Worm (Caenorhabditis elegans): ENCODE data around the gene C16A3.6.

Gene C16A3.6

ce11 chrIII:6421473-6421872 is 42.5 kb downstream of the C16A3.6 start:
- TF ChIP-seq hmg-11 (tag; optimal IDR thresholded peaks at IDR 0.05): no peak
- no peak for TF ChIP-seq nhr-76 (tag; optimal IDR thresholded peaks at IDR 0.05)
- TF ChIP-seq ceh-82 (tag; optimal IDR thresholded peaks at IDR 0.05): no peak
- TF ChIP-seq eor-1 (tag; optimal IDR thresholded peaks at IDR 0.05): no peak
- no peak for TF ChIP-seq lsy-12 (tag; optimal IDR thresholded peaks at IDR 0.05)
- TF ChIP-seq unc-62 (GFP tag; optimal IDR thresholded peaks at IDR 0.05): no peak
- TF ChIP-seq nhr-25 (tag; optimal IDR thresholded peaks at IDR 0.05): no peak
- TF ChIP-seq fkh-10 (GFP tag; optimal IDR thresholded peaks at IDR 0.05): no peak
- TF ChIP-seq nhr-28 (tag; optimal IDR thresholded peaks at IDR 0.05): no peak
- no peak for TF ChIP-seq ztf-11 (tag; optimal IDR thresholded peaks at IDR 0.05)
- TF ChIP-seq ceh-16 (tag; optimal IDR thresholded peaks at IDR 0.05): no peak
- no peak for TF ChIP-seq fos-1 (tag; optimal IDR thresholded peaks at IDR 0.05)

- TF ChIP-seq pha-4 (tag; optimal IDR thresholded peaks at IDR 0.05): peak; percentile 19
- TF ChIP-seq lin-15B (tag; optimal IDR thresholded peaks at IDR 0.05): no peak
- peak; percentile 47 for TF ChIP-seq mdl-1 (tag; optimal IDR thresholded peaks at IDR 0.05)
- no peak for TF ChIP-seq nhr-11 (tag; optimal IDR thresholded peaks at IDR 0.05)
- TF ChIP-seq sea-2 (GFP tag; optimal IDR thresholded peaks at IDR 0.05): no peak
- TF ChIP-seq nhr-43 (tag; optimal IDR thresholded peaks at IDR 0.05; ENCODE audit: poor library complexity, severe bottlenecking): peak; percentile 72
- peak; percentile 91 for TF ChIP-seq elt-2 (tag; optimal IDR thresholded peaks at IDR 0.05)
- peak in 1 of 3 experiments; percentile 3 for TF ChIP-seq elt-3 (tag; optimal IDR thresholded peaks at IDR 0.05)
- TF ChIP-seq ztf-11 (tag; optimal IDR thresholded peaks at IDR 0.05): no peak
- no peak for TF ChIP-seq ZK546.5 (tag; optimal IDR thresholded peaks at IDR 0.05)
- TF ChIP-seq pqm-1 (tag; optimal IDR thresholded peaks at IDR 0.05): peak; percentile 89
- TF ChIP-seq fos-1 (tag; optimal IDR thresholded peaks at IDR 0.05): no peak
- no peak for TF ChIP-seq mml-1 (tag; optimal IDR thresholded peaks at IDR 0.05)
- TF ChIP-seq ztf-4 (tag; optimal IDR thresholded peaks at IDR 0.05): no peak
- TF ChIP-seq daf-12 (tag; optimal IDR thresholded peaks at IDR 0.05): no peak
- TF ChIP-seq fkh-2 (tag; optimal IDR thresholded peaks at IDR 0.05): no peak
- TF ChIP-seq unc-39 (tag; optimal IDR thresholded peaks at IDR 0.05): no peak
- no peak for TF ChIP-seq ceh-16 (tag; optimal IDR thresholded peaks at IDR 0.05)
- TF ChIP-seq nfya-1 (tag; optimal IDR thresholded peaks at IDR 0.05; ENCODE audit: insufficient read depth): no peak
Observed at ce11 chrIII:6421973-6422511, 43.0 kb downstream of the C16A3.6 start.

- TF ChIP-seq nfya-1 (tag; optimal IDR thresholded peaks at IDR 0.05; ENCODE audit: insufficient read depth): no peak
- no peak for TF ChIP-seq nhr-76 (tag; optimal IDR thresholded peaks at IDR 0.05)
- TF ChIP-seq mdl-1 (tag; optimal IDR thresholded peaks at IDR 0.05): no peak
- no peak for TF ChIP-seq elt-3 (tag; optimal IDR thresholded peaks at IDR 0.05)
- TF ChIP-seq fkh-2 (tag; optimal IDR thresholded peaks at IDR 0.05): no peak
- TF ChIP-seq egl-5 (tag; optimal IDR thresholded peaks at IDR 0.05): no peak
- no peak for TF ChIP-seq eor-1 (tag; optimal IDR thresholded peaks at IDR 0.05)
- TF ChIP-seq zag-1 (tag; optimal IDR thresholded peaks at IDR 0.05): no peak
- TF ChIP-seq nhr-11 (tag; optimal IDR thresholded peaks at IDR 0.05): no peak
- TF ChIP-seq daf-12 (tag; optimal IDR thresholded peaks at IDR 0.05): no peak
- TF ChIP-seq lin-39 (tag; optimal IDR thresholded peaks at IDR 0.05): no peak
- no peak for TF ChIP-seq nhr-25 (tag; optimal IDR thresholded peaks at IDR 0.05)
- TF ChIP-seq snpc-4 (tag; optimal IDR thresholded peaks at IDR 0.05): no peak
- no peak for TF ChIP-seq hmg-11 (tag; optimal IDR thresholded peaks at IDR 0.05)
- TF ChIP-seq nhr-23 (tag; optimal IDR thresholded peaks at IDR 0.05): no peak
- TF ChIP-seq ceh-82 (tag; optimal IDR thresholded peaks at IDR 0.05): no peak
- TF ChIP-seq ceh-28 (tag; optimal IDR thresholded peaks at IDR 0.05): no peak
- no peak for TF ChIP-seq nhr-43 (tag; optimal IDR thresholded peaks at IDR 0.05; ENCODE audit: poor library complexity, severe bottlenecking)
- TF ChIP-seq pqm-1 (tag; optimal IDR thresholded peaks at IDR 0.05): peak; percentile 85
- no peak for TF ChIP-seq ama-1 (optimal IDR thresholded peaks at IDR 0.05)
- TF ChIP-seq skn-1 (tag; optimal IDR thresholded peaks at IDR 0.05): no peak
- no peak for TF ChIP-seq ztf-11 (tag; optimal IDR thresholded peaks at IDR 0.05)
- TF ChIP-seq unc-39 (tag; optimal IDR thresholded peaks at IDR 0.05): no peak
- TF ChIP-seq fos-1 (tag; optimal IDR thresholded peaks at IDR 0.05): no peak
- no peak for TF ChIP-seq ZK546.5 (tag; optimal IDR thresholded peaks at IDR 0.05)
- no peak for TF ChIP-seq egl-27 (tag; optimal IDR thresholded peaks at IDR 0.05)
- TF ChIP-seq nhr-28 (tag; optimal IDR thresholded peaks at IDR 0.05): no peak
- TF ChIP-seq R02D3.7 (tag; optimal IDR thresholded peaks at IDR 0.05): no peak
- TF ChIP-seq lin-15B (tag; optimal IDR thresholded peaks at IDR 0.05): no peak
- no peak for TF ChIP-seq nhr-237 (tag; optimal IDR thresholded peaks at IDR 0.05)
- TF ChIP-seq fkh-10 (GFP tag; optimal IDR thresholded peaks at IDR 0.05): no peak
- no peak for TF ChIP-seq nhr-67 (tag; optimal IDR thresholded peaks at IDR 0.05)
- TF ChIP-seq tbx-2 (tag; optimal IDR thresholded peaks at IDR 0.05): no peak
- TF ChIP-seq ceh-16 (tag; optimal IDR thresholded peaks at IDR 0.05): no peak
- no peak for TF ChIP-seq aly-2 (tag; optimal IDR thresholded peaks at IDR 0.05)
- TF ChIP-seq unc-62 (GFP tag; optimal IDR thresholded peaks at IDR 0.05): no peak
- peak; percentile 2 for TF ChIP-seq lsy-12 (tag; optimal IDR thresholded peaks at IDR 0.05)
- TF ChIP-seq nhr-77 (tag; optimal IDR thresholded peaks at IDR 0.05): no peak
- no peak for TF ChIP-seq pha-4 (tag; optimal IDR thresholded peaks at IDR 0.05)
- TF ChIP-seq nhr-12 (tag; optimal IDR thresholded peaks at IDR 0.05): no peak
- TF ChIP-seq elt-1 (tag; optimal IDR thresholded peaks at IDR 0.05): peak; percentile 14
- no peak for TF ChIP-seq sea-2 (GFP tag; optimal IDR thresholded peaks at IDR 0.05)
- TF ChIP-seq mml-1 (tag; optimal IDR thresholded peaks at IDR 0.05): no peak
- peak; percentile 10 for TF ChIP-seq jun-1 (tag; optimal IDR thresholded peaks at IDR 0.05)
Observed at ce11 chrIII:6422721-6423120, 43.7 kb downstream of the C16A3.6 start.
